Fruit fly (Drosophila melanogaster) whole organism, pupa: ENCODE data around the gene atms.
A peak's percentile ranks its signal among the peaks of the same experiment; 100 is the strongest.

Experiments
- CG10348 ChIP-seq: fragments of 200-800 bp; sonication (Bioruptor generic); IDR thresholded peaks from 2 replicates; pipeline ENCODE4 v1.3.6; 2022; ENCODE audit warnings: missing biosample characterization, missing genetic modification characterization
- CG12605 ChIP-seq: fragments of 200-800 bp; sonication (Bioruptor generic); IDR thresholded peaks from 2 replicates; pipeline ENCODE4 v1.3.6; 2022; ENCODE audit warnings: missing biosample characterization, missing genetic modification characterization
- CG13204 ChIP-seq: fragments of 200-800 bp; sonication (Bioruptor generic); optimal IDR thresholded peaks from 2 replicates; lab custom pipeline; 2018; ENCODE audit warnings: missing biosample characterization, mild to moderate bottlenecking, missing genetic modification characterization, moderate library complexity
- CG15710 ChIP-seq: fragments of 200-800 bp; sonication (Bioruptor generic); optimal IDR thresholded peaks from 2 replicates; lab custom pipeline; 2018; ENCODE audit warnings: missing biosample characterization, mild to moderate bottlenecking, missing genetic modification characterization, moderate library complexity
- CG17806 ChIP-seq: fragments of 200-800 bp; sonication (Bioruptor generic); optimal IDR thresholded peaks from 2 replicates; lab custom pipeline; 2018; ENCODE audit warnings: missing biosample characterization, mild to moderate bottlenecking, missing genetic modification characterization, moderate library complexity
- CG34367 ChIP-seq: fragments of 200-800 bp; sonication (Bioruptor generic); optimal IDR thresholded peaks from 2 replicates; lab custom pipeline; 2018; ENCODE audit warnings: missing biosample characterization, mild to moderate bottlenecking, missing genetic modification characterization
- CG4496 ChIP-seq: fragments of 200-800 bp; sonication (Bioruptor generic); IDR thresholded peaks from 3 replicates; pipeline ENCODE4 v1.3.6; 2022; ENCODE audit warnings: missing biosample characterization, missing genetic modification characterization
- CG9948 ChIP-seq: fragments of 200-800 bp; sonication (Bioruptor generic); optimal IDR thresholded peaks from 2 replicates; lab custom pipeline; 2018; ENCODE audit warnings: missing biosample characterization, mild to moderate bottlenecking, missing genetic modification characterization, moderate library complexity
- D1 ChIP-seq: fragments of 200-800 bp; sonication (Bioruptor generic); optimal IDR thresholded peaks from 2 replicates; lab custom pipeline; 2018; ENCODE audit warnings: missing biosample characterization, mild to moderate bottlenecking, missing genetic modification characterization, moderate library complexity
- Pif1A ChIP-seq: fragments of 200-800 bp; sonication (Bioruptor generic); optimal IDR thresholded peaks from 3 replicates; lab custom pipeline; 2016; ENCODE audit warnings: missing biosample characterization, missing genetic modification characterization
- Pif1B ChIP-seq: fragments of 200-800 bp; sonication (Bioruptor generic); optimal IDR thresholded peaks from 3 replicates; lab custom pipeline; 2016; ENCODE audit warnings: missing biosample characterization, missing genetic modification characterization
- Snoo ChIP-seq: fragments of 200-800 bp; sonication (Bioruptor generic); optimal IDR thresholded peaks from 3 replicates; lab custom pipeline; 2017; ENCODE audit warnings: missing biosample characterization, mild to moderate bottlenecking, missing genetic modification characterization, inconsistent platforms
- gl ChIP-seq: fragments of 200-800 bp; sonication (Bioruptor generic); optimal IDR thresholded peaks from 2 replicates; lab custom pipeline; 2018; ENCODE audit warnings: missing biosample characterization, mild to moderate bottlenecking, missing genetic modification characterization
- rn ChIP-seq: fragments of 200-800 bp; sonication (Bioruptor generic); IDR thresholded peaks from 2 replicates; pipeline ENCODE4 v1.3.6; 2022; ENCODE audit warnings: missing biosample characterization, missing genetic modification characterization

- TF ChIP-seq rn (GFP tag; lab: Robert Waterston, UW): no peak
- no peak for TF ChIP-seq gl (tag; lab: Kevin White, UChicago)
- TF ChIP-seq CG15710 (tag; lab: Kevin White, UChicago): peak; percentile 44
- TF ChIP-seq D1: no peak
- no peak for TF ChIP-seq Snoo
- no peak for TF ChIP-seq CG4496
- TF ChIP-seq CG12605 (GFP tag; lab: Robert Waterston, UW): no peak
- peak; percentile 30 for TF ChIP-seq CG17806
- TF ChIP-seq CG13204 (GFP tag; lab: Kevin White, UChicago): no peak
- TF ChIP-seq Pif1A (GFP tag; lab: Kevin White, UChicago): peak; percentile 1
- TF ChIP-seq CG10348 (GFP tag; lab: Robert Waterston, UW): no peak
- no peak for TF ChIP-seq CG34367 (tag; lab: Kevin White, UChicago)
- no peak for TF ChIP-seq Pif1B
- peak; percentile 30 for TF ChIP-seq CG9948
Observed at dm6 chr3R:4747292-4747691, 2.5 kb upstream of the atms start.
